Worm (Caenorhabditis elegans) whole organism, L4 larva: Measurements from ENCODE around the gene ZK488.5.

Experiments used
- D1046.2 ChIP-seq: fragments of 200-800 bp; sonication (Bioruptor generic); IDR thresholded peaks from 2 replicates; pipeline ENCODE4 v1.3.6; 2022; ENCODE audit warnings: missing genetic modification characterization, missing compliant biosample characterization
- F10B5.3 ChIP-seq: sonication (generic microtip); optimal IDR thresholded peaks from 2 replicates; lab custom pipeline; 2016; ENCODE audit warnings: mild to moderate bottlenecking, missing genetic modification characterization, missing compliant biosample characterization
- T20F7.1 ChIP-seq: fragments of 200-800 bp; sonication (Bioruptor generic); optimal IDR thresholded peaks from 2 replicates; lab custom pipeline; 2018; ENCODE audit warnings: mild to moderate bottlenecking, missing genetic modification characterization, missing compliant biosample characterization
- Y105C5A.15 ChIP-seq: fragments of 200-800 bp; sonication (Bioruptor generic); IDR thresholded peaks from 2 replicates; pipeline ENCODE4 v1.3.6; 2022; ENCODE audit warnings: missing genetic modification characterization, missing compliant biosample characterization
- ZK337.2 ChIP-seq: fragments of 200-800 bp; sonication (Bioruptor generic); IDR thresholded peaks from 2 replicates; pipeline ENCODE4 v1.3.6; 2022; ENCODE audit warnings: missing genetic modification reagents, missing genetic modification characterization, missing compliant biosample characterization
- ama-1 ChIP-seq: fragments of 150-350 bp; optimal IDR thresholded peaks from 2 replicates; lab custom pipeline; 2014; ENCODE audit warnings: inconsistent platforms, mixed read lengths
- ceh-20 ChIP-seq: fragments of 200-800 bp; sonication (Bioruptor generic); IDR thresholded peaks from 2 replicates; pipeline ENCODE4 v1.3.6; 2022; ENCODE audit warnings: missing genetic modification reagents, missing genetic modification characterization, missing compliant biosample characterization
- ceh-32 ChIP-seq: sonication (generic microtip); optimal IDR thresholded peaks from 2 replicates; lab custom pipeline; 2016; ENCODE audit warnings: mild to moderate bottlenecking, missing genetic modification characterization, missing compliant biosample characterization; ENCODE audit not compliant: poor library complexity
- ceh-82 ChIP-seq: sonication (generic microtip); optimal IDR thresholded peaks from 2 replicates; lab custom pipeline; 2017; ENCODE audit warnings: missing biosample characterization, missing genetic modification characterization
- daf-12 ChIP-seq: fragments of 150-350 bp; optimal IDR thresholded peaks from 2 replicates; lab custom pipeline; 2014; ENCODE audit warnings: missing biosample characterization, missing genetic modification reagents, missing genetic modification characterization
- daf-16 ChIP-seq, 3 experiments: sonication (generic microtip); optimal IDR thresholded peaks; 2 replicates each; lab custom pipeline; 2016 to 2017; ENCODE audit warnings: missing genetic modification characterization in 3 of 3, missing genetic modification reagents in 3 of 3, mild to moderate bottlenecking in 2 of 3, missing compliant biosample characterization in 2 of 3, missing biosample characterization in 1 of 3, moderate library complexity in 1 of 3
- dmd-6 ChIP-seq: fragments of 200-800 bp; sonication (Bioruptor generic); IDR thresholded peaks from 2 replicates; pipeline ENCODE4 v1.3.6; 2022; ENCODE audit warnings: missing genetic modification reagents, missing genetic modification characterization, missing compliant biosample characterization
- dpl-1 ChIP-seq: fragments of 150-350 bp; optimal IDR thresholded peaks from 2 replicates; lab custom pipeline; 2014; ENCODE audit warnings: missing biosample characterization, missing genetic modification reagents, missing genetic modification characterization
- duxl-1 ChIP-seq: sonication (generic microtip); optimal IDR thresholded peaks from 2 replicates; lab custom pipeline; 2016; ENCODE audit warnings: mild to moderate bottlenecking, missing genetic modification characterization, moderate library complexity, missing compliant biosample characterization; ENCODE audit not compliant: poor library complexity
- dve-1 ChIP-seq: sonication (generic microtip); optimal IDR thresholded peaks from 2 replicates; lab custom pipeline; 2017; ENCODE audit warnings: antibody characterized with exemption, mild to moderate bottlenecking, missing genetic modification characterization, missing compliant biosample characterization; ENCODE audit not compliant: insufficient read depth
- egl-27 ChIP-seq: sonication (generic microtip); optimal IDR thresholded peaks from 3 replicates; lab custom pipeline; 2017; ENCODE audit warnings: missing biosample characterization, missing genetic modification reagents, missing genetic modification characterization
- fkh-10 ChIP-seq: fragments of 150-350 bp; optimal IDR thresholded peaks from 2 replicates; lab custom pipeline; 2014; ENCODE audit warnings: missing biosample characterization, missing genetic modification reagents, missing genetic modification characterization
- hlh-11 ChIP-seq: fragments of 200-800 bp; sonication (Bioruptor generic); optimal IDR thresholded peaks from 2 replicates; lab custom pipeline; 2018; ENCODE audit warnings: mild to moderate bottlenecking, missing genetic modification characterization, missing compliant biosample characterization
- hlh-30 ChIP-seq: sonication (generic microtip); optimal IDR thresholded peaks from 2 replicates; lab custom pipeline; 2017; ENCODE audit warnings: antibody characterized with exemption, mild to moderate bottlenecking, missing genetic modification characterization, missing compliant biosample characterization; ENCODE audit not compliant: insufficient read depth
- hmg-1.1 ChIP-seq: fragments of 200-800 bp; sonication (Bioruptor generic); IDR thresholded peaks from 2 replicates; pipeline ENCODE4 v1.3.6; 2022; ENCODE audit warnings: missing genetic modification reagents, missing genetic modification characterization, missing compliant biosample characterization
- lin-1 ChIP-seq: fragments of 200-800 bp; sonication (Bioruptor generic); IDR thresholded peaks from 2 replicates; pipeline ENCODE4 v1.3.6; 2022; ENCODE audit warnings: missing genetic modification reagents, missing genetic modification characterization, missing compliant biosample characterization
- lin-13 ChIP-seq: fragments of 150-350 bp; optimal IDR thresholded peaks from 2 replicates; lab custom pipeline; 2014; ENCODE audit warnings: missing biosample characterization, missing genetic modification reagents, missing genetic modification characterization
- lin-15B ChIP-seq: fragments of 150-350 bp; sonication (generic microtip); optimal IDR thresholded peaks from 3 replicates; lab custom pipeline; 2014; ENCODE audit warnings: missing biosample characterization, missing genetic modification characterization
- lin-29 ChIP-seq: fragments of 200-800 bp; sonication (Bioruptor generic); IDR thresholded peaks from 2 replicates; pipeline ENCODE4 v1.3.6; 2022; ENCODE audit warnings: missing genetic modification reagents, missing genetic modification characterization, missing compliant biosample characterization
- lin-38 ChIP-seq: fragments of 200-800 bp; sonication (Bioruptor generic); IDR thresholded peaks from 2 replicates; pipeline ENCODE4 v1.3.6; 2022; ENCODE audit warnings: missing genetic modification reagents, missing genetic modification characterization, missing compliant biosample characterization
- lir-3 ChIP-seq: sonication (generic microtip); optimal IDR thresholded peaks from 2 replicates; lab custom pipeline; 2016; ENCODE audit warnings: mild to moderate bottlenecking, missing genetic modification characterization, missing compliant biosample characterization
- lsy-2 ChIP-seq, 2 experiments: fragments of 150-350 bp in 1 of 2; sonication (generic microtip) in 1 of 2; optimal IDR thresholded peaks; 2 replicates each; lab custom pipeline; 2014 to 2017; ENCODE audit warnings: missing biosample characterization in 2 of 2, missing genetic modification characterization in 2 of 2
- mdl-1 ChIP-seq, 2 experiments: fragments of 150-350 bp in 1 of 2; sonication (generic microtip) in 1 of 2; optimal IDR thresholded peaks; 2 replicates each; lab custom pipeline; 2014 to 2017; ENCODE audit warnings: missing biosample characterization in 2 of 2, missing genetic modification characterization in 2 of 2
- mes-2 ChIP-seq: sonication (generic microtip); optimal IDR thresholded peaks from 2 replicates; lab custom pipeline; 2016; ENCODE audit warnings: missing genotype, mild to moderate bottlenecking, missing genetic modification characterization, missing compliant biosample characterization; ENCODE audit not compliant: poor library complexity, severe bottlenecking
- nhr-11 ChIP-seq: fragments of 150-350 bp; optimal IDR thresholded peaks from 2 replicates; lab custom pipeline; 2014; ENCODE audit warnings: missing biosample characterization, missing genetic modification characterization
- nhr-25 ChIP-seq: sonication (generic microtip); optimal IDR thresholded peaks from 2 replicates; lab custom pipeline; 2017; ENCODE audit warnings: missing genetic modification characterization, mild to moderate bottlenecking, missing compliant biosample characterization, antibody characterized with exemption, moderate library complexity, borderline replicate concordance; ENCODE audit not compliant: insufficient read depth
- nhr-28 ChIP-seq: fragments of 150-350 bp; optimal IDR thresholded peaks from 2 replicates; lab custom pipeline; 2014; ENCODE audit warnings: missing biosample characterization, missing genetic modification characterization
- nhr-48 ChIP-seq: sonication (generic microtip); optimal IDR thresholded peaks from 2 replicates; lab custom pipeline; 2016; ENCODE audit warnings: mild to moderate bottlenecking, missing genetic modification characterization, missing compliant biosample characterization
- nhr-6 ChIP-seq: fragments of 150-350 bp; optimal IDR thresholded peaks from 2 replicates; lab custom pipeline; 2014; ENCODE audit warnings: missing biosample characterization, missing genetic modification characterization
- rbr-2 ChIP-seq: sonication (generic microtip); optimal IDR thresholded peaks from 2 replicates; lab custom pipeline; 2016; ENCODE audit warnings: missing genotype, missing genetic modification characterization, missing compliant biosample characterization
- spr-1 ChIP-seq: sonication (generic microtip); optimal IDR thresholded peaks from 2 replicates; lab custom pipeline; 2016; ENCODE audit warnings: mild to moderate bottlenecking, missing genetic modification characterization, missing compliant biosample characterization
- tag-97 ChIP-seq: fragments of 200-800 bp; sonication (Bioruptor generic); IDR thresholded peaks from 2 replicates; pipeline ENCODE4 v1.3.6; 2022; ENCODE audit warnings: missing genetic modification characterization, missing compliant biosample characterization
- tra-1 ChIP-seq: fragments of 200-800 bp; sonication (Bioruptor generic); IDR thresholded peaks from 2 replicates; pipeline ENCODE4 v1.3.6; 2022; ENCODE audit warnings: missing genetic modification reagents, missing genetic modification characterization, missing compliant biosample characterization
- unc-39 ChIP-seq: sonication (generic microtip); optimal IDR thresholded peaks from 2 replicates; lab custom pipeline; 2017; ENCODE audit warnings: missing biosample characterization, missing genetic modification characterization
- unc-62 ChIP-seq, 3 experiments: fragments of 150-350 bp in 1 of 3; sonication (generic microtip); optimal IDR thresholded peaks in 2 of 3; peaks in 1 of 3; 1 replicate in 1 of 3; 2 replicates in 2 of 3; lab custom pipeline; 2014 to 2017; ENCODE audit warnings: missing biosample characterization in 3 of 3, missing genetic modification characterization in 3 of 3, missing genetic modification reagents in 3 of 3, missing genotype in 1 of 3
- zfp-3 ChIP-seq: fragments of 200-800 bp; sonication (Bioruptor generic); conservative IDR thresholded peaks from 2 replicates; pipeline ENCODE4 v1.3.6; 2022; ENCODE audit warnings: missing genetic modification reagents, missing genetic modification characterization, missing compliant biosample characterization

ZK488.5 gene

DNA sequence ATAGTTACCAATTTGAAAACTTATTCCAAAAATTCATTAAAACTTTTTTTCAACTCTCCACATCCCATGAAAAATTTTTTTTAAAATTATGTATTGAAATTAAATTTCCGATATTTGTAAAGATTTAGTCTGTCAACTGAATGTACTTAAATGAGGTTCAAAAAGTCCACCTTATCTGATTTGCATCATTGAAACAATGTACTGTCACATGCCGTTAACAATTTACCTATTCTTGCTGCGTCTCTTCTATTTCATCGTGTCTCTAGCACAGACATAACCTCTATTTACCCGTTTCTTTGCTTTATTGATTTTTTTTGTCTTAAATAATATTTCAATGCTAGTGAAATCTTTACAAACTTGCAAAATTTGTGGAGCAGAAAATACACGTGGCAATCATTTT, 17.2 kb downstream of the ZK488.5 start, which contains the start of gene nhr-90:
TSS of gene nhr-90 (plus strand) at position 296 of the 400 bp plus-strand sequence.
- TF ChIP-seq hlh-30 (tag; lab: Kevin White, UChicago) = peak; percentile 70
- peak; percentile 9 for TF ChIP-seq nhr-28 (tag; lab: Kevin White, UChicago)
- no peak for TF ChIP-seq egl-27 (tag; lab: Kevin White, UChicago)
- TF ChIP-seq, all 104 proteins: peak for 2

DNA sequence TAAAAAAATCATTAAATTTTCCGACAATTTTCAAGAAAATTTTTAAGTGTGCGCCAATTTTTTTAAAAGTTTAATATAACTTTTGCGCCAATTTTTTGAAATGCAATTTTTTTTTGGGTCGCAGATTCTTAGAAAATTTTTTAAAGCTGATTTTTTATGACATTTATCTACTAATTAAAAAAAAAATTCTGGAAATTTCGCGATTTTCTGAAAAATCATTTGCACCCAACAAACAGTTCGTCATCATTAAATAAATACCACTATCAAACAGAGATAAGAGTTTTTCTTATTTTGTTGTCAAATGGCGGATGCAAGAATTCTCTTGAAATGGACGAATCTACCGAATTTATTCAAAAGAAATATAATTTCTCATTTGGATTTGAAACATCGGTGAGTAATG, 22.2 kb downstream of the ZK488.5 start, which contains the start of gene F48G7.13:
TSS of gene F48G7.13 (plus strand) at position 301 of the 400 bp plus-strand sequence.
- no peak for TF ChIP-seq daf-16 (GFP tag; optimal IDR thresholded peaks at IDR 0.05; lab: Kevin White, UChicago)
- TF ChIP-seq daf-16 (tag; optimal IDR thresholded peaks at IDR 0.05; lab: Kevin White, UChicago) = peak; percentile 55
- no peak for TF ChIP-seq lin-15B (tag; lab: Kevin White, UChicago)
- TF ChIP-seq lir-3 (tag; lab: Kevin White, UChicago) = no peak
- TF ChIP-seq, all 104 proteins: peak for 1

DNA sequence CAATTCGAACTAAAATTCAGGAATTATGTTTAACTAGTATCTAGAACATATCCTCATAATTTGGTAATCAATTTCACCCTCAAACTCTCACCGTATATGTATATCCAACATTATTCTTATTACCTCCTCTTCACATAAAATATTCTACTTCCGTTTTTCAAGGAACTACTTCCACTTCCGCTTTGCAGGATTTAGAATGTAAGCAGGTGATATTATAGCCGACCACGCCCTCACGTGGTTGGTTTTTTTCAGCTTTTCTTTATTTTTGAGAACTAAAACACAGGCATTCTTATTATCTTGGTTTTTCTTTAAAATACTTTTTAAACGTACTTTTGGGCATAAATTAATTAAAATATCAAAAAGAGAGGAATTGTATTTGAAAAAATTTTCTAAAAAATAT, 24.9 kb downstream of the ZK488.5 start:
- TF ChIP-seq nhr-11 (tag; lab: Kevin White, UChicago) (peak; percentile 12), ama-1 (no peak)

DNA sequence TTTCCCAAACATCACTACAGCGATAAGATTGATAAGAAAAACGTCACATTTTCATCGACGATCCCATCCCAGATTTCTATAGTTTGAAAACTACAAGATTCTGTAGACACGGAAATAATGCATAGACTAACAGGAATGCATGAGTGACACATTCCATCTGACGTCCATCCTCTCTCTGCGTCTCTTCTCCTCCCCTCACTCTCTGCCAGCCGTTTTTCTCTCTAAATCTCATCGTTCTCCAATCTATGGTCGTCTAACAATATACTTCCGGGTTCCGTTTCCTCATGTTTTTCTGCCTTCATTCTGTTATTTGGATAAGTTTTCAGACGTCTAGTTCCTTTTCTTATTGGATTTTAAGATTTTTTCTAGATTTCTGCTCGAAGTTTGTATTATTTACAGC, 26.0 kb downstream of the ZK488.5 start, which contains the start of gene F48G7.4:
TSS of gene F48G7.4 (plus strand) at position 400 of the 400 bp plus-strand sequence.
- TF ChIP-seq lin-15B (tag; lab: Kevin White, UChicago) = no peak
- no peak for TF ChIP-seq nhr-25 (tag; lab: Kevin White, UChicago)
- peak; percentile 47 for TF ChIP-seq dve-1
- TF ChIP-seq D1046.2 (GFP tag; lab: Robert Waterston, UW) = no peak
- TF ChIP-seq hlh-30 (tag; lab: Kevin White, UChicago) = peak; percentile 79
- TF ChIP-seq ceh-20 (GFP tag; lab: Robert Waterston, UW) = peak; percentile 60; the same call in 1 of the 2 replicates
- no peak for TF ChIP-seq spr-1 (tag; lab: Kevin White, UChicago)
- TF ChIP-seq mes-2 = peak; percentile 56
- peak in 1 of 2 experiments; percentile 99 for TF ChIP-seq unc-62 (GFP tag; optimal IDR thresholded peaks at IDR 0.05 in 1 of 2; lab: Kevin White, UChicago)
- TF ChIP-seq unc-62 (tag; optimal IDR thresholded peaks at IDR 0.05; lab: Kevin White, UChicago) = no peak
- TF ChIP-seq ZK337.2 (GFP tag; lab: Robert Waterston, UW) = no peak
- TF ChIP-seq mdl-1 (tag; optimal IDR thresholded peaks at IDR 0.05; lab: Kevin White, UChicago) = peak in 1 of 2 experiments; percentile 60
- TF ChIP-seq hmg-1.1 = peak; percentile 56; the same call in 1 of the 2 replicates
- TF ChIP-seq lin-29 (GFP tag; lab: Robert Waterston, UW) = no peak
- peak; percentile 24 for TF ChIP-seq nhr-48 (tag; lab: Kevin White, UChicago)
- no peak for TF ChIP-seq lin-38
- peak; percentile 30 for TF ChIP-seq nhr-6 (tag; lab: Kevin White, UChicago)
- TF ChIP-seq egl-27 (tag; lab: Kevin White, UChicago) = no peak
- TF ChIP-seq rbr-2 (tag; lab: Kevin White, UChicago) = peak; percentile 84
- TF ChIP-seq dpl-1 (GFP tag; lab: Kevin White, UChicago) = peak; percentile 10
- no peak for TF ChIP-seq unc-39 (tag; lab: Kevin White, UChicago)
- no peak for TF ChIP-seq zfp-3
- TF ChIP-seq ceh-32 = no peak
- TF ChIP-seq Y105C5A.15 (GFP tag; lab: Robert Waterston, UW) = no peak
- TF ChIP-seq lsy-2 (tag; optimal IDR thresholded peaks at IDR 0.05; lab: Kevin White, UChicago) = peak; percentile 40 to 76
- no peak for TF ChIP-seq F10B5.3
- no peak for TF ChIP-seq ceh-82
- no peak for TF ChIP-seq lin-13 (GFP tag; lab: Kevin White, UChicago)
- TF ChIP-seq tag-97 (GFP tag; lab: Robert Waterston, UW) = 0 out of 2 replicates have a peak, but pooled peaks have one; percentile 33
- no peak for TF ChIP-seq T20F7.1 (GFP tag; lab: Kevin White, UChicago)
- peak; percentile 77 for TF ChIP-seq tra-1 (GFP tag; lab: Robert Waterston, UW)
- peak; percentile 74 for TF ChIP-seq nhr-28 (tag; lab: Kevin White, UChicago)
- no peak for TF ChIP-seq daf-12 (tag; lab: Kevin White, UChicago)
- peak; percentile 75 for TF ChIP-seq dmd-6
- peak; percentile 50 for TF ChIP-seq duxl-1
- TF ChIP-seq fkh-10 (GFP tag; lab: Kevin White, UChicago) = peak; percentile 65
- TF ChIP-seq hlh-11 (tag; lab: Kevin White, UChicago) = peak; percentile 71
- no peak for TF ChIP-seq lin-1 (GFP tag; lab: Robert Waterston, UW)
- TF ChIP-seq nhr-11 (tag; lab: Kevin White, UChicago) = peak; percentile 18
